Worm (Caenorhabditis elegans) whole organism, dauer: ENCODE data around the gene eri-5.

Experiments used
- unc-62 ChIP-seq: sonication (generic microtip); optimal IDR thresholded peaks from 2 replicates; lab custom pipeline; 2017; ENCODE audit warnings: missing biosample characterization, missing genetic modification reagents, missing genetic modification characterization

The eri-5 gene

ce11 chrIV:2390804-2391203 is at the start of gene eri-5:
eri-5 (plus strand) TSS chrIV:2390821.
- no peak for TF ChIP-seq unc-62 (GFP tag; lab: Kevin White, UChicago)

- TF ChIP-seq unc-62 (GFP tag; lab: Kevin White, UChicago), result no peak
Measured at ce11 chrIV:2348862-2349321, 41.7 kb upstream of the eri-5 start, which contains the start of the genes ppgn-1 and tftc-1. ppgn-1 (minus strand) TSS chrIV:2348912. tftc-1 (plus strand) TSS chrIV:2349271.

ce11 chrIV:2383713-2384112 is 6.9 kb upstream of the eri-5 start, which contains the start of gene Y38F2AR.3:
Y38F2AR.3 (plus strand) TSS chrIV:2384013.
- no peak for TF ChIP-seq unc-62 (GFP tag; lab: Kevin White, UChicago)

ce11 chrIV:2387970-2388705 is 2.5 kb upstream of the eri-5 start, which contains the start of gene sec-61.B:
sec-61.B (minus strand) TSS chrIV:2388675.
- no peak for TF ChIP-seq unc-62 (GFP tag; lab: Kevin White, UChicago)

ce11 chrIV:2388949-2389495 is 1.6 kb upstream of the eri-5 start, which contains the start of gene trap-3:
trap-3 (plus strand) TSS chrIV:2389445.
- no peak for TF ChIP-seq unc-62 (GFP tag; lab: Kevin White, UChicago)

- no peak for TF ChIP-seq unc-62 (GFP tag; lab: Kevin White, UChicago)
Measured at ce11 chrIV:2389745-2390144, 876 bp upstream of the eri-5 start.

ce11 chrIV:2390251-2390672 is 359 bp upstream of the eri-5 start:
- TF ChIP-seq unc-62 (GFP tag; lab: Kevin White, UChicago), result no peak

ce11 chrIV:2391809-2392208 is 1.2 kb downstream of the eri-5 start:
- TF ChIP-seq unc-62 (GFP tag; lab: Kevin White, UChicago), result no peak

- no peak for TF ChIP-seq unc-62 (GFP tag; lab: Kevin White, UChicago)
Measured at ce11 chrIV:2393023-2393422, 2.4 kb downstream of the eri-5 start.

ce11 chrIV:2395997-2396396 is 5.4 kb downstream of the eri-5 start:
- no peak for TF ChIP-seq unc-62 (GFP tag; lab: Kevin White, UChicago)

- TF ChIP-seq unc-62 (GFP tag; lab: Kevin White, UChicago), result no peak
Measured at ce11 chrIV:2398317-2398716, 7.7 kb downstream of the eri-5 start.

- no peak for TF ChIP-seq unc-62 (GFP tag; lab: Kevin White, UChicago)
Measured at ce11 chrIV:2399420-2399819, 8.8 kb downstream of the eri-5 start, which contains the start of gene Y38F2AR.10. Y38F2AR.10 (minus strand) TSS chrIV:2399520.

- no peak for TF ChIP-seq unc-62 (GFP tag; lab: Kevin White, UChicago)
Measured at ce11 chrIV:2400651-2401050, 10.0 kb downstream of the eri-5 start.

- no peak for TF ChIP-seq unc-62 (GFP tag; lab: Kevin White, UChicago)
Measured at ce11 chrIV:2403374-2403773, 12.8 kb downstream of the eri-5 start.

- no peak for TF ChIP-seq unc-62 (GFP tag; lab: Kevin White, UChicago)
Measured at ce11 chrIV:2407704-2408103, 17.1 kb downstream of the eri-5 start.

ce11 chrIV:2408437-2408836 is 17.8 kb downstream of the eri-5 start:
- no peak for TF ChIP-seq unc-62 (GFP tag; lab: Kevin White, UChicago)
